Fruit fly (Drosophila melanogaster) S2 (cell line): ENCODE results near the gene CG7789.

Source experiments
- CG8478 ChIP-seq: fragments of >200 bp; optimal IDR thresholded peaks from 2 replicates; lab custom pipeline; 2018
- CTCF ChIP-seq, 2 experiments: fragments of >200 bp; optimal IDR thresholded peaks; 2 replicates each; lab custom pipeline; 2018

DNA sequence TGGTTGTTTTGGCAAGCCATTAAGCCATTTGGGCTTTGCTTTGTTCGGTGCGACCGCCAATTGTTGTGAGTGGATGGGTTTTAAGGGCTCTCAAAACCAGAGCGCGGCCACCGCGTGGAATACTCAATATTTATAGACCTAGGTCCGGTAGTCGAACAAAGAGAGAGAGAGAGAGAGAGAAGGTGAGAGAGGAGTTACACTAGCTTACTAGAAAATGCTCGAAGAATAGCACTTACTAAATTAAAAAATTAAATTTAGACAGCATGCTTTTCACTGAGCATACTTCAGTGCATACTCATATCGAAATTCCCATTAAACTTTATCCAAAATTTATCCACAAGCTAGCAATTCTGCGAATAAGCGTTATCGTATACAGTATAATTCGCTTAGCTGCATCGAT is 43.0 kb upstream of the CG7789 start:
- TF ChIP-seq CG8478 (lab: Kevin White, UChicago) (no peak), CTCF (optimal IDR thresholded peaks at IDR 0.05; lab: Kevin White, UChicago) (no peak)
